1 fruit fly cellular context compared by ENCODE assay signal in the genomic region with DNA sequence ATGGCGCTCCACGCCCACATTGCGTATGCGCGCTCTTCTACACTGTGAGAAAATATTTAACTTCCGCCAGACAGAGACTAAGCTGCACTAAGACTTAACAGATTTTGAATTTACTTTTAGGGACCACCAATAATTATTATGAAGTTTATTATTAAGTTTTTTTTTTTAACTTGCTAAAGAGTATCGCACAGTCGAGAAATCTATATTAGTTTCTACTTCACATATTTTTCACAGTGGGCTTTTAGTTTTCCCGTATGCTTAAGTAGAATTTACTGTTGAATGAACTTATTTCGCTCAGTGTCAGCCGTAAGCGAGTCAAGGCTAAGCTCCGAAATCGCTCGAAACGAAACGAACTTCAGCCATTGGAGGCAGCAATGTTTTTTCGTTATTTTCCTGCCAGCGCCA.
A peak's percentile ranks its signal among the peaks of the same experiment; 100 is the strongest.
TF ChIP-seq lines count a peak whose summit lies in the region.

No protein-coding gene starts in this region.

TF ChIP-seq in whole organism, embryonic, 481 proteins besides CTCF, POLR2A, EP300 and RAD21 (continued from another document and continues in another):
- TF ChIP-seq wor (GFP tag; IDR thresholded peaks at IDR 0.05; lab: Robert Waterston, UW) (peak; percentile 44), h (optimal IDR thresholded peaks at IDR 0.05; lab: Kevin White, UChicago) (no peak), ranshi (GFP tag; IDR thresholded peaks at IDR 0.05; lab: Robert Waterston, UW) (peak; percentile 73), Max (GFP tag; optimal IDR thresholded peaks at IDR 0.05; lab: Kevin White, UChicago) (peak; percentile 18), Camta (GFP tag; optimal IDR thresholded peaks at IDR 0.05; lab: Kevin White, UChicago) (peak; percentile 6), gcm2 (GFP tag; optimal IDR thresholded peaks at IDR 0.05; lab: Kevin White, UChicago) (peak; percentile 1), H15 (GFP tag; IDR thresholded peaks at IDR 0.05; lab: Robert Waterston, UW) (peak; percentile 53; the same call in 1 of the 3 replicates), gsb (GFP tag; IDR thresholded peaks at IDR 0.05; lab: Robert Waterston, UW) (peak; percentile 52; the same call in 1 of the 2 replicates), CG15696 (tag; optimal IDR thresholded peaks at IDR 0.05; lab: Kevin White, UChicago) (peak; percentile 10), CG13424 (tag; optimal IDR thresholded peaks at IDR 0.05; lab: Kevin White, UChicago) (peak; percentile 81), danr (GFP tag; IDR thresholded peaks at IDR 0.05; lab: Robert Waterston, UW) (0 out of 2 replicates have a peak, but pooled peaks have one; percentile 21), pfk (GFP tag; optimal IDR thresholded peaks at IDR 0.05; lab: Kevin White, UChicago) (no peak), CG12071 (GFP tag; optimal IDR thresholded peaks at IDR 0.05; lab: Kevin White, UChicago) (peak; percentile 54), CG32767 (GFP tag; IDR thresholded peaks at IDR 0.05; lab: Robert Waterston, UW) (peak; percentile 50; the same call in 1 of the 2 replicates), slp2 (GFP tag; optimal IDR thresholded peaks at IDR 0.05; lab: Kevin White, UChicago) (peak; percentile 55), schlank (tag; optimal IDR thresholded peaks at IDR 0.05; lab: Kevin White, UChicago) (no peak), Ssrp (tag; optimal IDR thresholded peaks at IDR 0.05; lab: Kevin White, UChicago) (peak; percentile 66), CG12391 (tag; optimal IDR thresholded peaks at IDR 0.05; lab: Kevin White, UChicago) (peak; percentile 71), Nf-YA (GFP tag; IDR thresholded peaks at IDR 0.05; lab: Robert Waterston, UW) (0 out of 2 replicates have a peak, but pooled peaks have one; percentile 43), CG13775 (GFP tag; optimal IDR thresholded peaks at IDR 0.05; lab: Kevin White, UChicago) (peak; percentile 64), chif (GFP tag; optimal IDR thresholded peaks at IDR 0.05; lab: Kevin White, UChicago) (peak in 1 of 2 experiments; percentile 11), Dip2 (GFP tag; IDR thresholded peaks at IDR 0.05; lab: Robert Waterston, UW) (no peak), CG17186 (GFP tag; optimal IDR thresholded peaks at IDR 0.05; lab: Kevin White, UChicago) (no peak), HLH4C (GFP tag; IDR thresholded peaks at IDR 0.05; lab: Robert Waterston, UW; ENCODE audit: partially characterized antibody) (no peak), CHES-1-like (GFP tag; optimal IDR thresholded peaks at IDR 0.05; lab: Kevin White, UChicago) (peak; percentile 8), dmrt11E (tag; optimal IDR thresholded peaks at IDR 0.05; lab: Kevin White, UChicago) (no peak), CG16863 (GFP tag; optimal IDR thresholded peaks at IDR 0.05; lab: Kevin White, UChicago) (no peak), ase (GFP tag; IDR thresholded peaks at IDR 0.05; lab: Robert Waterston, UW) (peak; percentile 62; the same call in 1 of the 3 replicates), Hr39 (optimal IDR thresholded peaks at IDR 0.05; lab: Kevin White, UChicago) (no peak), CrebB (tag; optimal IDR thresholded peaks at IDR 0.05; lab: Kevin White, UChicago) (peak; percentile 46), tll (GFP tag; optimal IDR thresholded peaks at IDR 0.05; lab: Kevin White, UChicago) (no peak), mam (GFP tag; optimal IDR thresholded peaks at IDR 0.05; lab: Kevin White, UChicago) (peak; percentile 49), ap (GFP tag; IDR thresholded peaks at IDR 0.05; lab: Robert Waterston, UW) (peak; percentile 34; the same call in 1 of the 2 replicates), Antp (GFP tag; optimal IDR thresholded peaks at IDR 0.05; lab: Kevin White, UChicago) (peak; percentile 14), CG9727 (GFP tag; optimal IDR thresholded peaks at IDR 0.05; lab: Kevin White, UChicago) (peak; percentile 82), YL-1 (GFP tag; optimal IDR thresholded peaks at IDR 0.05; lab: Kevin White, UChicago) (peak; percentile 12), gt (GFP tag; IDR thresholded peaks at IDR 0.05; lab: Robert Waterston, UW) (no peak), sug (tag; optimal IDR thresholded peaks at IDR 0.05; lab: Kevin White, UChicago) (peak; percentile 69), CG13123 (GFP tag; optimal IDR thresholded peaks at IDR 0.05; lab: Kevin White, UChicago) (no peak), cato (GFP tag; optimal IDR thresholded peaks at IDR 0.05; lab: Kevin White, UChicago; ENCODE audit: borderline replicate concordance) (no peak), Nf-YC (tag; optimal IDR thresholded peaks at IDR 0.05; lab: Kevin White, UChicago) (peak; percentile 66), CG15514 (GFP tag; optimal IDR thresholded peaks at IDR 0.05; lab: Kevin White, UChicago) (peak; percentile 71), ro (GFP tag; IDR thresholded peaks at IDR 0.05; lab: Robert Waterston, UW) (0 out of 2 replicates have a peak, but pooled peaks have one; percentile 44), Gsc (GFP tag; IDR thresholded peaks at IDR 0.05; lab: Robert Waterston, UW) (0 out of 2 replicates have a peak, but pooled peaks have one; percentile 15), CG18764 (GFP tag; optimal IDR thresholded peaks at IDR 0.05; lab: Kevin White, UChicago) (no peak), CG32532 (GFP tag; IDR thresholded peaks at IDR 0.05; lab: Robert Waterston, UW) (peak; percentile 81), cwo (GFP tag; optimal IDR thresholded peaks at IDR 0.05; lab: Kevin White, UChicago) (peak; percentile 83), Rx (GFP tag; IDR thresholded peaks at IDR 0.05; lab: Robert Waterston, UW) (no peak; the same call in 1 of the 2 replicates), jing (GFP tag; optimal IDR thresholded peaks at IDR 0.05; lab: Kevin White, UChicago) (no peak), CG10654 (GFP tag; optimal IDR thresholded peaks at IDR 0.05; lab: Kevin White, UChicago) (peak; percentile 32), CG8359 (GFP tag; optimal IDR thresholded peaks at IDR 0.05; lab: Kevin White, UChicago; ENCODE audit: borderline replicate concordance) (no peak), CG8388 (GFP tag; optimal IDR thresholded peaks at IDR 0.05; lab: Kevin White, UChicago) (peak; percentile 32), CG12942 (GFP tag; optimal IDR thresholded peaks at IDR 0.05; lab: Kevin White, UChicago) (no peak), jumu (GFP tag; optimal IDR thresholded peaks at IDR 0.05; lab: Kevin White, UChicago) (peak; percentile 30), br (optimal IDR thresholded peaks at IDR 0.05; lab: Kevin White, UChicago) (no peak), Meics (GFP tag; optimal IDR thresholded peaks at IDR 0.05; lab: Kevin White, UChicago) (peak; percentile 90), Ets65A (GFP tag; lab: Kevin White, UChicago) (peak; percentile 85), CG6813 (GFP tag; optimal IDR thresholded peaks at IDR 0.05; lab: Kevin White, UChicago) (peak; percentile 70), fd3F (GFP tag; optimal IDR thresholded peaks at IDR 0.05; lab: Kevin White, UChicago) (peak; percentile 68), CG4820 (GFP tag; optimal IDR thresholded peaks at IDR 0.05; lab: Kevin White, UChicago) (peak; percentile 51), pho (GFP tag; optimal IDR thresholded peaks at IDR 0.05; lab: Kevin White, UChicago) (peak; percentile 79), Deaf1 (tag; optimal IDR thresholded peaks at IDR 0.05; lab: Kevin White, UChicago) (peak; percentile 63), CG11695 (GFP tag; IDR thresholded peaks at IDR 0.05; lab: Robert Waterston, UW) (peak; percentile 85), Pdp1 (GFP tag; optimal IDR thresholded peaks at IDR 0.05; lab: Kevin White, UChicago) (peak in 1 of 2 experiments; percentile 37), Eip74EF (GFP tag; optimal IDR thresholded peaks at IDR 0.05; lab: Kevin White, UChicago) (peak in 1 of 2 experiments; percentile 60), tap (tag; optimal IDR thresholded peaks at IDR 0.05; lab: Kevin White, UChicago) (peak; percentile 41), Awh (GFP tag; IDR thresholded peaks at IDR 0.05; lab: Robert Waterston, UW) (0 out of 2 replicates have a peak, but pooled peaks have one; percentile 35), Bteb2 (GFP tag; optimal IDR thresholded peaks at IDR 0.05; lab: Kevin White, UChicago) (peak; percentile 23), CG15269 (tag; optimal IDR thresholded peaks at IDR 0.05; lab: Kevin White, UChicago) (peak; percentile 85), CG11723 (GFP tag; optimal IDR thresholded peaks at IDR 0.05; lab: Kevin White, UChicago) (peak; percentile 31), CG31224 (GFP tag; IDR thresholded peaks at IDR 0.05; lab: Robert Waterston, UW) (peak; percentile 71), dysf (GFP tag; IDR thresholded peaks at IDR 0.05; lab: Robert Waterston, UW) (peak; percentile 89), Hand (GFP tag; optimal IDR thresholded peaks at IDR 0.05; lab: Kevin White, UChicago) (peak; percentile 89), CG12219 (GFP tag; optimal IDR thresholded peaks at IDR 0.05; lab: Kevin White, UChicago) (peak; percentile 53), Fer1 (GFP tag; optimal IDR thresholded peaks at IDR 0.05; lab: Kevin White, UChicago) (peak; percentile 94), CG12155 (GFP tag; optimal IDR thresholded peaks at IDR 0.05; lab: Kevin White, UChicago) (peak; percentile 48), CG14441 (GFP tag; IDR thresholded peaks at IDR 0.05; lab: Robert Waterston, UW) (peak; percentile 69), CG3065 (GFP tag; optimal IDR thresholded peaks at IDR 0.05; lab: Kevin White, UChicago) (no peak), CG1792 (GFP tag; optimal IDR thresholded peaks at IDR 0.05; lab: Kevin White, UChicago) (peak; percentile 55), salm (tag; optimal IDR thresholded peaks at IDR 0.05; lab: Kevin White, UChicago) (peak; percentile 32), bab2 (GFP tag; optimal IDR thresholded peaks at IDR 0.05; lab: Kevin White, UChicago) (peak; percentile 39), CG12236 (GFP tag; optimal IDR thresholded peaks at IDR 0.05; lab: Kevin White, UChicago) (no peak), Nf-YB (GFP tag; optimal IDR thresholded peaks at IDR 0.05; lab: Kevin White, UChicago) (peak; percentile 41), CG10321 (GFP tag; IDR thresholded peaks at IDR 0.05; lab: Robert Waterston, UW) (0 out of 2 replicates have a peak, but pooled peaks have one; percentile 9), pb (GFP tag; optimal IDR thresholded peaks at IDR 0.05; lab: Kevin White, UChicago) (peak; percentile 2), kni (GFP tag; optimal IDR thresholded peaks at IDR 0.05; lab: Kevin White, UChicago) (no peak), Ets97D (GFP tag; optimal IDR thresholded peaks at IDR 0.05; lab: Kevin White, UChicago) (peak; percentile 37), CG15011 (GFP tag; optimal IDR thresholded peaks at IDR 0.05; lab: Kevin White, UChicago) (peak; percentile 71), gfzf (GFP tag; optimal IDR thresholded peaks at IDR 0.05; lab: Kevin White, UChicago) (no peak), jigr1 (GFP tag; IDR thresholded peaks at IDR 0.05; lab: Robert Waterston, UW) (peak; percentile 62; the same call in 2 of the 3 replicates), exex (tag; optimal IDR thresholded peaks at IDR 0.05; lab: Kevin White, UChicago) (peak; percentile 43), ci (GFP tag; IDR thresholded peaks at IDR 0.05; lab: Robert Waterston, UW) (peak; percentile 64), ato (GFP tag; IDR thresholded peaks at IDR 0.05; lab: Robert Waterston, UW; ENCODE audit: partially characterized antibody) (no peak), CG42726 (GFP tag; IDR thresholded peaks at IDR 0.05; lab: Robert Waterston, UW; ENCODE audit: partially characterized antibody) (no peak), tio (GFP tag; optimal IDR thresholded peaks at IDR 0.05; lab: Kevin White, UChicago) (peak; percentile 52), B-H2 (GFP tag; optimal IDR thresholded peaks at IDR 0.05; lab: Kevin White, UChicago) (peak; percentile 65), CG6854 (GFP tag; optimal IDR thresholded peaks at IDR 0.05; lab: Kevin White, UChicago) (peak; percentile 89), CG17385 (GFP tag; optimal IDR thresholded peaks at IDR 0.05; lab: Kevin White, UChicago) (peak; percentile 81), Dad (GFP tag; optimal IDR thresholded peaks at IDR 0.05; lab: Kevin White, UChicago) (peak; percentile 51), CG6272 (GFP tag; IDR thresholded peaks at IDR 0.05; lab: Robert Waterston, UW) (peak; percentile 50), Optix (GFP tag; IDR thresholded peaks at IDR 0.05; lab: Robert Waterston, UW) (peak; percentile 44; the same call in 1 of the 3 replicates), CG10366 (GFP tag; IDR thresholded peaks at IDR 0.05; lab: Robert Waterston, UW) (peak; percentile 47), CG7928 (GFP tag; optimal IDR thresholded peaks at IDR 0.05; lab: Kevin White, UChicago) (peak; percentile 1), bcd (GFP tag; optimal IDR thresholded peaks at IDR 0.05; lab: Kevin White, UChicago) (peak; percentile 80), az2 (GFP tag; optimal IDR thresholded peaks at IDR 0.05; lab: Kevin White, UChicago) (peak; percentile 23), gce (GFP tag; IDR thresholded peaks at IDR 0.05; lab: Robert Waterston, UW) (no peak), cad (GFP tag; optimal IDR thresholded peaks at IDR 0.05; lab: Kevin White, UChicago) (no peak), CG12104 (GFP tag; optimal IDR thresholded peaks at IDR 0.05; lab: Kevin White, UChicago) (peak; percentile 38), CG4404 (GFP tag; IDR thresholded peaks at IDR 0.05; lab: Robert Waterston, UW) (peak; percentile 41), pum (GFP tag; optimal IDR thresholded peaks at IDR 0.05; lab: Kevin White, UChicago) (peak; percentile 35), CG11696 (GFP tag; IDR thresholded peaks at IDR 0.05; lab: Robert Waterston, UW) (0 out of 2 replicates have a peak, but pooled peaks have one; percentile 29), Elba2 (GFP tag; optimal IDR thresholded peaks at IDR 0.05; lab: Kevin White, UChicago) (no peak), peb (GFP tag; IDR thresholded peaks at IDR 0.05; lab: Robert Waterston, UW) (0 out of 2 replicates have a peak, but pooled peaks have one; percentile 26), CG4282 (GFP tag; optimal IDR thresholded peaks at IDR 0.05; lab: Kevin White, UChicago) (no peak), CG6254 (GFP tag; optimal IDR thresholded peaks at IDR 0.05; lab: Kevin White, UChicago) (peak; percentile 17), Fer3 (tag; optimal IDR thresholded peaks at IDR 0.05; lab: Kevin White, UChicago) (peak; percentile 80), CG8924 (tag; optimal IDR thresholded peaks at IDR 0.05; lab: Kevin White, UChicago) (peak; percentile 75), ems (GFP tag; optimal IDR thresholded peaks at IDR 0.05; lab: Kevin White, UChicago) (peak; percentile 53), ewg (GFP tag; optimal IDR thresholded peaks at IDR 0.05; lab: Kevin White, UChicago) (peak; percentile 82), CG17328 (GFP tag; IDR thresholded peaks at IDR 0.05; lab: Robert Waterston, UW) (peak; percentile 36), nau (GFP tag; optimal IDR thresholded peaks at IDR 0.05; lab: Kevin White, UChicago) (peak; percentile 69), Mad (GFP tag; optimal IDR thresholded peaks at IDR 0.05; lab: Kevin White, UChicago) (peak; percentile 32), Ravus (GFP tag; IDR thresholded peaks at IDR 0.05; lab: Robert Waterston, UW) (no peak; the same call in 1 of the 2 replicates)
